Worm (Caenorhabditis elegans) whole organism, L2 larva: ENCODE results near the gene srbc-75.
"Not testable (repeated sequence)": the region's sequence is repeated elsewhere in the genome, so short reads cannot be mapped to it uniquely, and the experiment has no call there.

Source experiments
- C34F6.9 ChIP-seq: fragments of 150-350 bp; optimal IDR thresholded peaks from 2 replicates; lab custom pipeline; 2014; ENCODE audit warnings: missing biosample characterization, missing genetic modification characterization
- F13H6.1 ChIP-seq: sonication (generic microtip); optimal IDR thresholded peaks from 2 replicates; lab custom pipeline; 2016; ENCODE audit warnings: missing genetic modification characterization, missing compliant biosample characterization
- R02D3.7 ChIP-seq: fragments of 150-350 bp; optimal IDR thresholded peaks from 2 replicates; lab custom pipeline; 2014; ENCODE audit warnings: missing biosample characterization, missing genetic modification characterization
- alr-1 ChIP-seq: fragments of 150-350 bp; optimal IDR thresholded peaks from 2 replicates; lab custom pipeline; 2014; ENCODE audit warnings: missing biosample characterization, missing genetic modification characterization
- aly-2 ChIP-seq: fragments of 150-350 bp; optimal IDR thresholded peaks from 2 replicates; lab custom pipeline; 2014; ENCODE audit warnings: missing biosample characterization, missing genetic modification characterization
- ama-1 ChIP-seq: fragments of 150-350 bp; optimal IDR thresholded peaks from 2 replicates; lab custom pipeline; 2018; ENCODE audit warnings: inconsistent platforms
- crh-2 ChIP-seq: sonication (generic microtip); optimal IDR thresholded peaks from 2 replicates; lab custom pipeline; 2017; ENCODE audit warnings: missing biosample characterization, missing genetic modification characterization
- dmd-4 ChIP-seq: sonication (generic microtip); optimal IDR thresholded peaks from 2 replicates; lab custom pipeline; 2017; ENCODE audit warnings: missing biosample characterization, missing genetic modification characterization
- elt-1 ChIP-seq: fragments of 150-350 bp; optimal IDR thresholded peaks from 2 replicates; lab custom pipeline; 2014; ENCODE audit warnings: missing biosample characterization, missing genetic modification characterization
- elt-3 ChIP-seq: sonication (generic microtip); optimal IDR thresholded peaks from 2 replicates; lab custom pipeline; 2017; ENCODE audit warnings: missing biosample characterization, missing genetic modification characterization
- lin-13 ChIP-seq: fragments of 150-350 bp; optimal IDR thresholded peaks from 2 replicates; lab custom pipeline; 2014; ENCODE audit warnings: missing biosample characterization, missing genetic modification reagents, missing genetic modification characterization
- lin-39 ChIP-seq: fragments of 150-350 bp; optimal IDR thresholded peaks from 2 replicates; lab custom pipeline; 2014; ENCODE audit warnings: missing biosample characterization, missing genetic modification reagents, missing genetic modification characterization
- lsy-2 ChIP-seq, 2 experiments: fragments of 150-350 bp in 1 of 2; sonication (generic microtip) in 1 of 2; optimal IDR thresholded peaks; 2 replicates each; lab custom pipeline; 2014 to 2017; ENCODE audit warnings: missing biosample characterization in 2 of 2, missing genetic modification characterization in 2 of 2
- mab-5 ChIP-seq: fragments of 150-350 bp; optimal IDR thresholded peaks from 2 replicates; lab custom pipeline; 2014; ENCODE audit warnings: missing biosample characterization, missing genetic modification characterization
- mbf-1 ChIP-seq: sonication (generic microtip); optimal IDR thresholded peaks from 2 replicates; lab custom pipeline; 2017; ENCODE audit warnings: missing biosample characterization, missing genetic modification characterization
- nhr-10 ChIP-seq: sonication (generic microtip); optimal IDR thresholded peaks from 2 replicates; lab custom pipeline; 2017; ENCODE audit warnings: missing biosample characterization, missing genetic modification characterization
- nhr-11 ChIP-seq: fragments of 150-350 bp; optimal IDR thresholded peaks from 2 replicates; lab custom pipeline; 2014; ENCODE audit warnings: missing biosample characterization, missing genetic modification characterization
- nhr-12 ChIP-seq: fragments of 150-350 bp; optimal IDR thresholded peaks from 2 replicates; lab custom pipeline; 2014; ENCODE audit warnings: missing biosample characterization, missing genetic modification characterization
- nhr-129 ChIP-seq: fragments of 150-350 bp; optimal IDR thresholded peaks from 2 replicates; lab custom pipeline; 2014; ENCODE audit warnings: missing biosample characterization, missing genetic modification characterization
- nhr-23 ChIP-seq: fragments of 150-350 bp; optimal IDR thresholded peaks from 2 replicates; lab custom pipeline; 2014; ENCODE audit warnings: missing biosample characterization, missing genetic modification reagents, missing genetic modification characterization
- nhr-237 ChIP-seq: fragments of 150-350 bp; optimal IDR thresholded peaks from 2 replicates; lab custom pipeline; 2014; ENCODE audit warnings: missing biosample characterization, missing genetic modification characterization
- nhr-25 ChIP-seq: fragments of 150-350 bp; sonication (generic microtip); optimal IDR thresholded peaks from 3 replicates; lab custom pipeline; 2014; ENCODE audit warnings: missing biosample characterization, missing genetic modification characterization
- nhr-6 ChIP-seq: fragments of 150-350 bp; optimal IDR thresholded peaks from 2 replicates; lab custom pipeline; 2014; ENCODE audit warnings: missing biosample characterization, missing genetic modification characterization
- nhr-77 ChIP-seq: fragments of 150-350 bp; optimal IDR thresholded peaks from 2 replicates; lab custom pipeline; 2014; ENCODE audit warnings: missing biosample characterization, missing genetic modification characterization
- peb-1 ChIP-seq: fragments of 150-350 bp; optimal IDR thresholded peaks from 2 replicates; lab custom pipeline; 2014; ENCODE audit warnings: missing biosample characterization, missing genetic modification characterization
- sem-4 ChIP-seq: fragments of 150-350 bp; optimal IDR thresholded peaks from 2 replicates; lab custom pipeline; 2014; ENCODE audit warnings: missing biosample characterization, missing genetic modification reagents, missing genetic modification characterization
- skn-1 ChIP-seq: sonication (generic microtip); optimal IDR thresholded peaks from 2 replicates; lab custom pipeline; 2017; ENCODE audit warnings: missing biosample characterization, missing genetic modification characterization
- sma-9 ChIP-seq, 2 experiments: fragments of 150-350 bp in 1 of 2; sonication (generic microtip) in 1 of 2; optimal IDR thresholded peaks; 2 replicates each; lab custom pipeline; 2014 to 2016; ENCODE audit warnings: missing genetic modification characterization in 2 of 2, mild to moderate bottlenecking in 1 of 2, missing biosample characterization in 1 of 2, missing compliant biosample characterization in 1 of 2, missing genetic modification reagents in 1 of 2, moderate library complexity in 1 of 2
- snpc-4 ChIP-seq: fragments of 150-350 bp; optimal IDR thresholded peaks from 2 replicates; lab custom pipeline; 2014; ENCODE audit warnings: missing biosample characterization, missing genetic modification characterization
- unc-39 ChIP-seq: fragments of 150-350 bp; optimal IDR thresholded peaks from 2 replicates; lab custom pipeline; 2014; ENCODE audit warnings: missing biosample characterization, missing genetic modification characterization
- unc-55 ChIP-seq: fragments of 150-350 bp; sonication (generic microtip); optimal IDR thresholded peaks from 3 replicates; lab custom pipeline; 2014; ENCODE audit warnings: missing biosample characterization, missing genetic modification reagents, missing genetic modification characterization
- unc-62 ChIP-seq: fragments of 150-350 bp; optimal IDR thresholded peaks from 2 replicates; lab custom pipeline; 2014; ENCODE audit warnings: missing biosample characterization, missing genetic modification reagents, missing genetic modification characterization
- ztf-4 ChIP-seq: fragments of 150-350 bp; optimal IDR thresholded peaks from 2 replicates; lab custom pipeline; 2014; ENCODE audit warnings: missing biosample characterization, missing genetic modification characterization

The srbc-75 gene

DNA sequence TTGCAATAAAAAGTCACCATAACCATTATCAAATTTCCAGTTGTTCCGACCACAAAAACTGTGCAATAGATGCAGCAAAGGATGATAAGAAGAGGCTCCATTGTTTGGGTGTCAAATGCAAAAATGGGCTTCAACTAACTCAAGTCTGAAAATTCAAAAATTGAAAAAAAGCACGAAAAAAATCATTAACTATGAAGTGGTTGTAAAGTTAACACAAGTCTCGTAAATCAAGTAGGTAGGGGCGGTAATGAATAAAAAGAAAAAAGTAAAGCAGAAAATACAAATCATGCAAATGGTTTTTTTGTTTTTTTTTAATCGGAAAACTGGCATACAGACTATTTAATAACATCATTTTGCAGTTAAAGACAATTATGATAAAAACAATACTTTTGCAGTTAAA, 3.0 kb downstream of the srbc-75 start, which contains the start of gene srsx-39:
Gene srsx-39 (minus strand): TSS at position 101 of the 400 bp plus-strand sequence.
- TF ChIP-seq skn-1; R02D3.7 (tag; lab: Kevin White, UChicago); sma-9 (GFP tag; optimal IDR thresholded peaks at IDR 0.05; lab: Kevin White, UChicago); sma-9 (tag; optimal IDR thresholded peaks at IDR 0.05; lab: Kevin White, UChicago): not testable (repeated sequence)
- TF ChIP-seq, all 48 proteins: peak for 0; not testable (repeated sequence) for 48

DNA sequence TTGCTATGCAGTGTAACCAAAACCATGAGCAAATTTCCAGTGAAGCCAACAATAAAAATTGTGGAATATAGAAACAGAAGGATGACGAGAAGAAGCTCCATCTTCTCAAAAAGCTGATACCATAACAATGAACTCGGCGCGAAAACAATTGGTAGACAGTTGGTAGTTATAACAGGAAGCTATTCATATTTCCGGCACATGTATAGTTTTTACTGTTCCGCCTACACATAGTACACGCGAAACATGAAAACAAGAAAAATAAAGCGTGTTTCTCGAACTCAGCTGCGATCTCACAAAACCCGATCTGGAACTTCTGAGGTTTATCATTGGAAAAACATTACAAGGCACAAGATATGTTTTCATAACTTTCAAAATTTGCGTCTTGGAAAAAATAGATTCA, 5.4 kb downstream of the srbc-75 start, which contains the start of gene srsx-37:
Gene srsx-37 (minus strand): TSS at position 101 of the 400 bp plus-strand sequence.
- TF ChIP-seq nhr-23 (no peak), mbf-1 (tag; lab: Kevin White, UChicago) (no peak), R02D3.7 (tag; lab: Kevin White, UChicago) (no peak), dmd-4 (tag; lab: Kevin White, UChicago) (no peak), F13H6.1 (tag; lab: Kevin White, UChicago) (no peak), crh-2 (tag; lab: Kevin White, UChicago) (no peak), nhr-12 (tag; lab: Kevin White, UChicago) (no peak), lin-39 (tag; lab: Kevin White, UChicago) (no peak), sem-4 (tag; lab: Kevin White, UChicago) (no peak), alr-1 (tag; lab: Kevin White, UChicago) (no peak)

DNA sequence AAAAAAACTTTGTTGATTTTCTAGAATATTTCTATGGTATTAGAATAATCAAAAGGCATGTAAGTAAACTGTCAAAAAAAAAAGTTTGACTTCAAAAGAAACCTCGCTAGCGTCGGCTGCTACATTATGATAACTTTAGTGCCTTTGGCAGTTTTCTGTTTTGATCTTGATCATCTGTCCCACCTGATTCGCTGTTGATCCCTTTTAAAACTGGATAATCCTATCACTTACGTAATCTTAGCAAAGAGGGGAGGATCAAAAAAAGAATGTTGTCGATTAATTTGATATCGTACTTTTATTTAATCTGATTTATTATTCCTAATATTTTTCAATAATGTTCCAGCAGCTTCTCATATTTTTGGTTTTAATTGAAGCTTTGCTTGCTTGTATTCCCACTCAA, 6.3 kb downstream of the srbc-75 start, which contains the start of gene M01B2.8:
Gene M01B2.8 (plus strand): TSS at position 301 of the 400 bp plus-strand sequence.
- TF ChIP-seq dmd-4 (tag; lab: Kevin White, UChicago) (no peak), aly-2 (tag; lab: Kevin White, UChicago) (no peak), elt-1 (tag; lab: Kevin White, UChicago) (no peak)

DNA sequence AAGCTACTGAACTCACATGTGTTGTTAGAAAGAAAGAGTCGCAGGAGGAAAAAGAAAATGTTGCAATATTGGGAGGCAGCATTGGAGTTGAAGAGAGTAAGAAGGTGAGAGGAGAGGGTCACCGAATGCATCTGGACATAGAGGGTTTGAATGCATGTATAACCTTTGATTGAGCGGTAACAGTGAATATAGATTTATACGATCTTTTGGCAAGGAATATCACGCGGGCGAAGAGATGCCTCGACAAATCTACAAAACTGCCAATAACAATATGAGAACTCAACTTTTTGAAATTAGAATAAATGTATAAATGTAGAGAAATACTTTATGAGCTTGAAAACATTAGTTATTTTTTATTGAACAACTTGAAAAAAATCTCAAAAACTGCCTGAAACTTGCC, 8.7 kb downstream of the srbc-75 start, which contains the start of gene M01B2.10:
Gene M01B2.10 (minus strand): TSS at position 101 of the 400 bp plus-strand sequence.
- TF ChIP-seq alr-1, ztf-4, nhr-10 (tag; lab: Kevin White, UChicago): not testable (repeated sequence)

DNA sequence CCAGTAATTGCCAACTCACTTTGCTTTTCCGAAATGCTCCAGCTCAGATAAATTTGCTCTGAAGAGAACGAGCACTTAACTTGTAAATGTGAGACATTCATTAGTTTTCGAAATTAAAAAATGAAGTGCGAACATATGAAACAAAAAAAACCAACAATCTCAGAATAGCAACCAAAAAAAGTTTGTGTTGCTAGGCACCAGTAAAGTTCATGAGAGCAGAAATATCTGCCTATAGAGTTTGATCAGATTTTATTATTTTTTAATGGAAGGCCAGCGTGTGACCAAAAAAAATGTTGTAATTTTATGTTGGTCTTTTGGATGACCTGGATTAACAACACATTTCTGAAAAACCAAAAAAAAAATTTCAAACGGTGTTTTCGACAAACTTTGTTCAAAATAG, 10.5 kb downstream of the srbc-75 start, which contains the start of gene M01B2.12:
Gene M01B2.12 (minus strand): TSS at position 101 of the 400 bp plus-strand sequence.
- TF ChIP-seq C34F6.9 (no peak), nhr-25 (no peak), nhr-11 (no peak), nhr-129 (no peak), unc-39 (tag; lab: Kevin White, UChicago) (no peak), ama-1 (no peak), ztf-4 (tag; lab: Kevin White, UChicago) (no peak), unc-62 (GFP tag; lab: Kevin White, UChicago) (no peak), lin-13 (GFP tag; lab: Kevin White, UChicago) (no peak)

DNA sequence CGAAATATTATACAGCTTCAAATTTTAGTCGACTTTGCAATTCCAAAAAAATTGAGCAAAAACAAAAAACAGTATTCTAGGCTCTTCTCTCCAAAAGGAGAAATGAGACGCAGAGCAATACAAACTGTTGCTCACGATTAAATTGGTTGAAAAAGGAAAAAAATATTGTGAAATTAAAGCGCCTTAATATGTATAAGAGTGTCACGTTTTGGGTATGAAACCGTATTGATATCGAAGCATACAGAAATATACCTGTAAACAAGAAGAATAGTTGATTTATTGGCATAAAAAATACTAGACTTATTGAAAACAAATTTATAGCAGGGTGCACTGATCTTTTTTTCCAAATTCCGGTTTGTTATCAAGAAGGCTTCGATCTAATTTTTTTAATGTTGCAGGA, 12.2 kb downstream of the srbc-75 start, which contains the start of gene M01B2.13:
Gene M01B2.13 (minus strand): TSS at position 101 of the 400 bp plus-strand sequence.
- no peak for TF ChIP-seq lin-13 (GFP tag; lab: Kevin White, UChicago)
- no peak for TF ChIP-seq lsy-2 (tag; optimal IDR thresholded peaks at IDR 0.05; lab: Kevin White, UChicago)
- no peak for TF ChIP-seq alr-1 (tag; lab: Kevin White, UChicago)
- no peak for TF ChIP-seq nhr-237
- no peak for TF ChIP-seq F13H6.1 (tag; lab: Kevin White, UChicago)
- no peak for TF ChIP-seq elt-1 (tag; lab: Kevin White, UChicago)
- no peak for TF ChIP-seq mab-5 (tag; lab: Kevin White, UChicago)
- TF ChIP-seq C34F6.9 = no peak
- TF ChIP-seq sma-9 (GFP tag; optimal IDR thresholded peaks at IDR 0.05; lab: Kevin White, UChicago) = no peak
- no peak for TF ChIP-seq sma-9 (tag; optimal IDR thresholded peaks at IDR 0.05; lab: Kevin White, UChicago)
- TF ChIP-seq snpc-4 (tag; lab: Kevin White, UChicago) = no peak
- TF ChIP-seq nhr-77 (tag; lab: Kevin White, UChicago) = no peak
- TF ChIP-seq sem-4 (tag; lab: Kevin White, UChicago) = no peak
- no peak for TF ChIP-seq peb-1 (tag; lab: Kevin White, UChicago)
- no peak for TF ChIP-seq aly-2 (tag; lab: Kevin White, UChicago)
- no peak for TF ChIP-seq nhr-10 (tag; lab: Kevin White, UChicago)
- no peak for TF ChIP-seq unc-55 (GFP tag; lab: Kevin White, UChicago)
- no peak for TF ChIP-seq nhr-129
- TF ChIP-seq nhr-6 (tag; lab: Kevin White, UChicago) = no peak
- TF ChIP-seq elt-3 (tag; lab: Kevin White, UChicago) = no peak
- no peak for TF ChIP-seq crh-2 (tag; lab: Kevin White, UChicago)
